Worm (Caenorhabditis elegans) whole organism, L2 larva: ENCODE data around the gene acdh-6.

Experiments
- C34F6.9 ChIP-seq: fragments of 150-350 bp; optimal IDR thresholded peaks from 2 replicates; lab custom pipeline; 2014; ENCODE audit warnings: missing biosample characterization, missing genetic modification characterization
- R02D3.7 ChIP-seq: fragments of 150-350 bp; optimal IDR thresholded peaks from 2 replicates; lab custom pipeline; 2014; ENCODE audit warnings: missing biosample characterization, missing genetic modification characterization
- Y55F3AM.14 ChIP-seq: fragments of 200-800 bp; sonication (Bioruptor generic); optimal IDR thresholded peaks from 2 replicates; lab custom pipeline; 2018; ENCODE audit warnings: mild to moderate bottlenecking, missing genetic modification characterization, missing compliant biosample characterization
- ZK546.5 ChIP-seq: sonication (generic microtip); optimal IDR thresholded peaks from 2 replicates; lab custom pipeline; 2017; ENCODE audit warnings: missing biosample characterization, missing genetic modification characterization
- alr-1 ChIP-seq: fragments of 150-350 bp; optimal IDR thresholded peaks from 2 replicates; lab custom pipeline; 2014; ENCODE audit warnings: missing biosample characterization, missing genetic modification characterization
- aly-2 ChIP-seq: fragments of 150-350 bp; optimal IDR thresholded peaks from 2 replicates; lab custom pipeline; 2014; ENCODE audit warnings: missing biosample characterization, missing genetic modification characterization
- ama-1 ChIP-seq: fragments of 150-350 bp; optimal IDR thresholded peaks from 2 replicates; lab custom pipeline; 2018; ENCODE audit warnings: inconsistent platforms
- ceh-16 ChIP-seq: fragments of 150-350 bp; optimal IDR thresholded peaks from 2 replicates; lab custom pipeline; 2014; ENCODE audit warnings: missing biosample characterization, missing genetic modification characterization
- crh-2 ChIP-seq: sonication (generic microtip); optimal IDR thresholded peaks from 2 replicates; lab custom pipeline; 2017; ENCODE audit warnings: missing biosample characterization, missing genetic modification characterization
- dmd-4 ChIP-seq: sonication (generic microtip); optimal IDR thresholded peaks from 2 replicates; lab custom pipeline; 2017; ENCODE audit warnings: missing biosample characterization, missing genetic modification characterization
- egl-27 ChIP-seq: sonication (generic microtip); optimal IDR thresholded peaks from 3 replicates; lab custom pipeline; 2017; ENCODE audit warnings: missing biosample characterization, missing genetic modification reagents, missing genetic modification characterization
- elt-1 ChIP-seq: fragments of 150-350 bp; optimal IDR thresholded peaks from 2 replicates; lab custom pipeline; 2014; ENCODE audit warnings: missing biosample characterization, missing genetic modification characterization
- gmeb-1 ChIP-seq: fragments of 150-350 bp; optimal IDR thresholded peaks from 2 replicates; lab custom pipeline; 2014; ENCODE audit warnings: missing biosample characterization, missing genetic modification characterization
- lin-11 ChIP-seq: fragments of 150-350 bp; sonication (generic microtip); optimal IDR thresholded peaks from 2 replicates; lab custom pipeline; 2014; ENCODE audit warnings: missing biosample characterization, missing genetic modification characterization, inconsistent platforms, mixed read lengths
- lsy-2 ChIP-seq, 2 experiments: fragments of 150-350 bp in 1 of 2; sonication (generic microtip) in 1 of 2; optimal IDR thresholded peaks; 2 replicates each; lab custom pipeline; 2014 to 2017; ENCODE audit warnings: missing biosample characterization in 2 of 2, missing genetic modification characterization in 2 of 2
- mab-5 ChIP-seq: fragments of 150-350 bp; optimal IDR thresholded peaks from 2 replicates; lab custom pipeline; 2014; ENCODE audit warnings: missing biosample characterization, missing genetic modification characterization
- mbf-1 ChIP-seq: sonication (generic microtip); optimal IDR thresholded peaks from 2 replicates; lab custom pipeline; 2017; ENCODE audit warnings: missing biosample characterization, missing genetic modification characterization
- mdl-1 ChIP-seq, 2 experiments: fragments of 150-350 bp in 1 of 2; sonication (generic microtip) in 1 of 2; optimal IDR thresholded peaks; 2 replicates each; lab custom pipeline; 2017; ENCODE audit warnings: missing biosample characterization in 2 of 2, missing genetic modification characterization in 2 of 2
- nhr-10 ChIP-seq: sonication (generic microtip); optimal IDR thresholded peaks from 2 replicates; lab custom pipeline; 2017; ENCODE audit warnings: missing biosample characterization, missing genetic modification characterization
- nhr-11 ChIP-seq: fragments of 150-350 bp; optimal IDR thresholded peaks from 2 replicates; lab custom pipeline; 2014; ENCODE audit warnings: missing biosample characterization, missing genetic modification characterization
- nhr-12 ChIP-seq: fragments of 150-350 bp; optimal IDR thresholded peaks from 2 replicates; lab custom pipeline; 2014; ENCODE audit warnings: missing biosample characterization, missing genetic modification characterization
- nhr-129 ChIP-seq: fragments of 150-350 bp; optimal IDR thresholded peaks from 2 replicates; lab custom pipeline; 2014; ENCODE audit warnings: missing biosample characterization, missing genetic modification characterization
- nhr-21 ChIP-seq: fragments of 150-350 bp; optimal IDR thresholded peaks from 2 replicates; lab custom pipeline; 2014; ENCODE audit warnings: missing biosample characterization, missing genetic modification characterization
- nhr-23 ChIP-seq: fragments of 150-350 bp; optimal IDR thresholded peaks from 2 replicates; lab custom pipeline; 2014; ENCODE audit warnings: missing biosample characterization, missing genetic modification reagents, missing genetic modification characterization
- nhr-237 ChIP-seq: fragments of 150-350 bp; optimal IDR thresholded peaks from 2 replicates; lab custom pipeline; 2014; ENCODE audit warnings: missing biosample characterization, missing genetic modification characterization
- nhr-25 ChIP-seq: fragments of 150-350 bp; sonication (generic microtip); optimal IDR thresholded peaks from 3 replicates; lab custom pipeline; 2014; ENCODE audit warnings: missing biosample characterization, missing genetic modification characterization
- nhr-77 ChIP-seq: fragments of 150-350 bp; optimal IDR thresholded peaks from 2 replicates; lab custom pipeline; 2014; ENCODE audit warnings: missing biosample characterization, missing genetic modification characterization
- peb-1 ChIP-seq: fragments of 150-350 bp; optimal IDR thresholded peaks from 2 replicates; lab custom pipeline; 2014; ENCODE audit warnings: missing biosample characterization, missing genetic modification characterization
- sem-4 ChIP-seq: fragments of 150-350 bp; optimal IDR thresholded peaks from 2 replicates; lab custom pipeline; 2014; ENCODE audit warnings: missing biosample characterization, missing genetic modification reagents, missing genetic modification characterization
- skn-1 ChIP-seq: sonication (generic microtip); optimal IDR thresholded peaks from 2 replicates; lab custom pipeline; 2017; ENCODE audit warnings: missing biosample characterization, missing genetic modification characterization
- sma-3 ChIP-seq: sonication (generic microtip); optimal IDR thresholded peaks from 2 replicates; lab custom pipeline; 2016; ENCODE audit warnings: missing genetic modification reagents, missing genetic modification characterization, missing compliant biosample characterization
- sma-9 ChIP-seq, 2 experiments: fragments of 150-350 bp in 1 of 2; sonication (generic microtip) in 1 of 2; optimal IDR thresholded peaks; 2 replicates each; lab custom pipeline; 2014 to 2016; ENCODE audit warnings: missing genetic modification characterization in 2 of 2, mild to moderate bottlenecking in 1 of 2, missing biosample characterization in 1 of 2, missing compliant biosample characterization in 1 of 2, missing genetic modification reagents in 1 of 2, moderate library complexity in 1 of 2
- snpc-4 ChIP-seq: fragments of 150-350 bp; optimal IDR thresholded peaks from 2 replicates; lab custom pipeline; 2014; ENCODE audit warnings: missing biosample characterization, missing genetic modification characterization
- unc-39 ChIP-seq: fragments of 150-350 bp; optimal IDR thresholded peaks from 2 replicates; lab custom pipeline; 2014; ENCODE audit warnings: missing biosample characterization, missing genetic modification characterization
- unc-55 ChIP-seq: fragments of 150-350 bp; sonication (generic microtip); optimal IDR thresholded peaks from 3 replicates; lab custom pipeline; 2014; ENCODE audit warnings: missing biosample characterization, missing genetic modification reagents, missing genetic modification characterization
- unc-62 ChIP-seq: fragments of 150-350 bp; optimal IDR thresholded peaks from 2 replicates; lab custom pipeline; 2014; ENCODE audit warnings: missing biosample characterization, missing genetic modification reagents, missing genetic modification characterization
- zag-1 ChIP-seq: fragments of 150-350 bp; optimal IDR thresholded peaks from 2 replicates; lab custom pipeline; 2014; ENCODE audit warnings: missing biosample characterization, missing genetic modification characterization
- ztf-1 ChIP-seq: fragments of 200-800 bp; sonication (Bioruptor generic); conservative IDR thresholded peaks from 2 replicates; pipeline ENCODE4 v1.3.6; 2022; ENCODE audit warnings: missing genetic modification characterization, missing compliant biosample characterization
- ztf-11 ChIP-seq: sonication (generic microtip); optimal IDR thresholded peaks from 2 replicates; lab custom pipeline; 2017; ENCODE audit warnings: missing biosample characterization, missing genetic modification characterization

Gene acdh-6

DNA sequence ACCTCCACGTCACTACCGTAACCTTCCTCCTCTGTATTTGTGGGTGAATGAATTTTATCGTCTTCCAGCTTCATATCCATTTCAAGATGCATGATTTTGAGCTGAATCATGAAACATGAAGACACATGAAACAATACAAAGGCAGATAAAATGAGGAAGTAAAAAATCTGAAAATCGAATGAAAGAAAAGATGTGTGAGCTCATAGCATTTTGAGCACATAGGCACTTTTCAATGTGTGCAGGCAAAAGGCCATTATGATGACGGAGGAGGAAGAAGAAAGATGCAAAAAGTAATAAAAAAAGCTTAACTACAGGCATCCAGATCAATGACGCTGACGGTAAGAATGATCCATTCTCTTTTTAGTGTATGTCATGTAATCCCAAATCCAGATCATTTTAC is 36.8 kb downstream of the acdh-6 start, which contains the start of gene ztf-30:
Gene ztf-30, minus strand, starts transcription at position 101 of the 400 bp plus-strand sequence.
- TF ChIP-seq sem-4 (tag; lab: Kevin White, UChicago) (no peak), lsy-2 (tag; optimal IDR thresholded peaks at IDR 0.05; lab: Kevin White, UChicago) (no peak), dmd-4 (tag; lab: Kevin White, UChicago) (no peak), zag-1 (tag; lab: Kevin White, UChicago) (no peak), ztf-1 (no peak), nhr-11 (no peak), ZK546.5 (tag; lab: Kevin White, UChicago) (no peak), nhr-10 (no peak), C34F6.9 (no peak), nhr-77 (tag; lab: Kevin White, UChicago) (no peak), sma-3 (no peak), ama-1 (lab: Kevin White, UChicago) (no peak), R02D3.7 (tag; lab: Kevin White, UChicago) (no peak), sma-9 (GFP tag; optimal IDR thresholded peaks at IDR 0.05; lab: Kevin White, UChicago) (no peak), sma-9 (tag; optimal IDR thresholded peaks at IDR 0.05; lab: Kevin White, UChicago) (no peak), nhr-21 (no peak), nhr-12 (tag; lab: Kevin White, UChicago) (no peak), mab-5 (tag; lab: Kevin White, UChicago) (no peak), ztf-11 (tag; lab: Kevin White, UChicago) (no peak)
- TF ChIP-seq, all 48 proteins: peak for 0

ce11 chrIII:8598961-8599360 is 38.0 kb downstream of the acdh-6 start:
- TF ChIP-seq C34F6.9, result no peak
- TF ChIP-seq snpc-4 (tag; lab: Kevin White, UChicago), result no peak
- TF ChIP-seq ceh-16 (tag; lab: Kevin White, UChicago), result no peak
- TF ChIP-seq R02D3.7 (tag; lab: Kevin White, UChicago), result no peak
- peak; percentile 27 for TF ChIP-seq nhr-21
- TF ChIP-seq nhr-25 (tag; lab: Kevin White, UChicago), result peak; percentile 15
- TF ChIP-seq egl-27 (tag; lab: Kevin White, UChicago), result peak; percentile 48
- TF ChIP-seq nhr-10, result no peak
- TF ChIP-seq crh-2 (tag; lab: Kevin White, UChicago), result peak; percentile 55
- TF ChIP-seq lin-11 (tag; lab: Kevin White, UChicago), result no peak
- peak; percentile 4 for TF ChIP-seq sma-3
- peak; percentile 34 for TF ChIP-seq nhr-129
- TF ChIP-seq skn-1 (tag; lab: Kevin White, UChicago), result no peak
- TF ChIP-seq nhr-237 (tag; lab: Kevin White, UChicago), result no peak
- TF ChIP-seq unc-55 (GFP tag; lab: Kevin White, UChicago), result no peak
- no peak for TF ChIP-seq mdl-1 (tag; optimal IDR thresholded peaks at IDR 0.05; lab: Kevin White, UChicago)

DNA sequence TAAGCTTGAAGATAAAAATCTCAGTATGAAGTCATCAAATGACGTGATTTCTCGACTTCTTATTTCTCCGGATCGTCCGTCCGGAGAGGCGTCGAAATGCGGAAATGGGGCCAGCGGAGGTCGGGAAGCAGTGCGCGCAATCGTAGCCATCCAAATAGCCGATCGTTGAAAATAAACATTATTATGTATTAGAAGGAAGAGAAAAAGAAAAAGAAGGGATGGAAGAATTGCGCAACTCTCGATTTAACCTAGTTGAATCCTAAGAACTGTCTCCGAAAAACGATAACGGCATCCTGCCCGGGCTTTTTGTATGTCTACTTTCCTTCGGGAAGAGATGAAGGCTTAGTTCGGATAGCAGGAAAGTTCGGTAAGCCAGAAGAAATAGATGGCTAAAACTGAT is 41.2 kb downstream of the acdh-6 start:
- no peak for TF ChIP-seq Y55F3AM.14
- no peak for TF ChIP-seq nhr-11
- TF ChIP-seq alr-1 (tag; lab: Kevin White, UChicago), result no peak
- no peak for TF ChIP-seq nhr-23 (tag; lab: Kevin White, UChicago)
- TF ChIP-seq ztf-11 (tag; lab: Kevin White, UChicago), result no peak
- no peak for TF ChIP-seq sma-9 (GFP tag; optimal IDR thresholded peaks at IDR 0.05; lab: Kevin White, UChicago)
- TF ChIP-seq sma-9 (tag; optimal IDR thresholded peaks at IDR 0.05; lab: Kevin White, UChicago), result no peak
- TF ChIP-seq peb-1, result no peak
- TF ChIP-seq ZK546.5 (tag; lab: Kevin White, UChicago), result no peak
- no peak for TF ChIP-seq lsy-2 (tag; optimal IDR thresholded peaks at IDR 0.05; lab: Kevin White, UChicago)
- TF ChIP-seq R02D3.7 (tag; lab: Kevin White, UChicago), result no peak
- no peak for TF ChIP-seq unc-62 (GFP tag; lab: Kevin White, UChicago)
- no peak for TF ChIP-seq nhr-237 (tag; lab: Kevin White, UChicago)
- TF ChIP-seq nhr-12 (tag; lab: Kevin White, UChicago), result no peak
- TF ChIP-seq, all 48 proteins: peak for 0

- TF ChIP-seq gmeb-1 (tag; lab: Kevin White, UChicago), result no peak
Measured at ce11 chrIII:8605532-8605931, 44.6 kb downstream of the acdh-6 start, which contains the start of gene C06E1.1. C06E1.1 (plus strand) TSS chrIII:8605832.

- no peak for TF ChIP-seq nhr-25 (tag; lab: Kevin White, UChicago)
- TF ChIP-seq alr-1 (tag; lab: Kevin White, UChicago), result no peak
- no peak for TF ChIP-seq unc-39 (tag; lab: Kevin White, UChicago)
- no peak for TF ChIP-seq elt-1 (tag; lab: Kevin White, UChicago)
- no peak for TF ChIP-seq sem-4 (tag; lab: Kevin White, UChicago)
- TF ChIP-seq aly-2 (tag; lab: Kevin White, UChicago), result no peak
- no peak for TF ChIP-seq nhr-11
- no peak for TF ChIP-seq Y55F3AM.14
- TF ChIP-seq peb-1, result no peak
- no peak for TF ChIP-seq gmeb-1 (tag; lab: Kevin White, UChicago)
- TF ChIP-seq mbf-1 (tag; lab: Kevin White, UChicago), result no peak
- TF ChIP-seq egl-27 (tag; lab: Kevin White, UChicago), result no peak
- TF ChIP-seq ztf-11 (tag; lab: Kevin White, UChicago), result no peak
- TF ChIP-seq zag-1 (tag; lab: Kevin White, UChicago), result no peak
- TF ChIP-seq nhr-23 (tag; lab: Kevin White, UChicago), result no peak
- no peak for TF ChIP-seq nhr-129
- TF ChIP-seq mab-5 (tag; lab: Kevin White, UChicago), result no peak
- no peak for TF ChIP-seq skn-1 (tag; lab: Kevin White, UChicago)
- TF ChIP-seq crh-2 (tag; lab: Kevin White, UChicago), result no peak
Measured at ce11 chrIII:8609683-8610082, 48.7 kb downstream of the acdh-6 start, which contains the start of gene C06E1.9. C06E1.9 (minus strand) TSS chrIII:8609783.
